Worm (Caenorhabditis elegans): ENCODE measurements around the gene H02F09.2.

ce11 chrX:1583980-1584379 is 11.9 kb downstream of the H02F09.2 start:
- TF ChIP-seq flt-1 (GFP tag; IDR thresholded peaks at IDR 0.05) (no peak), klf-2 (GFP tag; conservative IDR thresholded peaks at IDR 0.05) (no peak), cog-1 (tag; optimal IDR thresholded peaks at IDR 0.05) (no peak), tab-1 (GFP tag; IDR thresholded peaks at IDR 0.05) (no peak), T22C8.4 (GFP tag; IDR thresholded peaks at IDR 0.05) (no peak), ref-1 (GFP tag; conservative IDR thresholded peaks at IDR 0.05) (no peak)
